Worm (Caenorhabditis elegans): ENCODE measurements around the gene F08H9.2.

The F08H9.2 gene

DNA sequence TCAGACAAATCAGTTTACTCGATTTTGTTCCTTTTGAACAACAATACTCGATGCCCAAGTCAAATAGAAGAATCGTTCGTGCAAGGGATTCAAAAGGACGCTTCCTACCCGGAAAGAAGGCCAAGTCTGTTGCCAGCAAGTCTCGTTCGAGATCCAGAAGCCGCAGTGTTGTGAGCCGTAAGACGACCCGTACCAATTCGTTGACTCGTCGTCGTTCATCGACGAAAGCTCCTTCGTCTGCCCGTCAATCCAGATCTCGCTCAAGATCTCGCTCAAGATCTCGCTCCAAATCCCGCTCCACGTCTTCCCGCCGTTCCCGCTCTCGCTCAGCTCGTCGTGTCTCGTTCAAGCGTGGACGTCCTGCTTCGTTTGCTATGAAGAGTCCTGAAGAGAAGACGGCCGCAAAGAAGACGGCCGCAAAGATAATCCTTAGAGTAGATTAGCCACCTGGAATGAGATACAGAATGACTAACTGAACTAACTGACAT lies at the start of gene F08H9.2:
Gene F08H9.2 (plus strand): TSS at position 51 of the 488 bp plus-strand sequence.
- TF ChIP-seq lin-39 (tag; optimal IDR thresholded peaks at IDR 0.05) (no peak), pax-3 (tag; optimal IDR thresholded peaks at IDR 0.05) (no peak), rnt-1 (tag; optimal IDR thresholded peaks at IDR 0.05) (no peak), nhr-237 (tag; optimal IDR thresholded peaks at IDR 0.05) (no peak), egl-27 (tag; optimal IDR thresholded peaks at IDR 0.05) (no peak), tbx-2 (tag; optimal IDR thresholded peaks at IDR 0.05) (no peak), efl-3 (GFP tag; optimal IDR thresholded peaks at IDR 0.05) (no peak), alr-1 (tag; optimal IDR thresholded peaks at IDR 0.05; ENCODE audit: borderline replicate concordance) (no peak), nhr-90 (tag; optimal IDR thresholded peaks at IDR 0.05; ENCODE audit: poor library complexity) (no peak)

DNA sequence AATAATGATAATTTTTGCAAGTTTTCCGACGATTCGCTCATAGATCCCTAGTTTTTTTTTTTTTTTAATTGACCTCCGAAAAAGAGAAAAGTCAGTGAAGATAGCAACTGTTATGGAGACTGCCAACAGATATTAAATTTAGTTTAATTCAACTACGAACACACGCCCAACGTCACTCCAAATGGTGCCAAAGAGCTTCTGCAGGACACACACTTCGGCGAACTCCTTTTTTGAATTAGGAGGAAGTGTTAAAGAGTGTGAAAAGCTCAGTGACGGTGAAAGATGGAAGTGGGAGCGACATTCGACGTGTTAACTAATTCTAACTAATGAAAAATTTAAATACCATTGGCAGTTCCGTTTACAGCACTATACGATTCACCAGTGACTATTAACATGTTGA lies 48.5 kb upstream of the F08H9.2 start:
- TF ChIP-seq dsc-1 (tag; optimal IDR thresholded peaks at IDR 0.05) (no peak), efl-3 (GFP tag; optimal IDR thresholded peaks at IDR 0.05) (no peak), egl-27 (tag; optimal IDR thresholded peaks at IDR 0.05) (no peak), efl-1 (optimal IDR thresholded peaks at IDR 0.05) (no peak), efl-1 (GFP tag; optimal IDR thresholded peaks at IDR 0.05 in 1 of 2) (peak in 1 of 2 experiments; percentile 84), fkh-8 (tag; optimal IDR thresholded peaks at IDR 0.05) (no peak), nhr-71 (tag; optimal IDR thresholded peaks at IDR 0.05) (no peak)

DNA sequence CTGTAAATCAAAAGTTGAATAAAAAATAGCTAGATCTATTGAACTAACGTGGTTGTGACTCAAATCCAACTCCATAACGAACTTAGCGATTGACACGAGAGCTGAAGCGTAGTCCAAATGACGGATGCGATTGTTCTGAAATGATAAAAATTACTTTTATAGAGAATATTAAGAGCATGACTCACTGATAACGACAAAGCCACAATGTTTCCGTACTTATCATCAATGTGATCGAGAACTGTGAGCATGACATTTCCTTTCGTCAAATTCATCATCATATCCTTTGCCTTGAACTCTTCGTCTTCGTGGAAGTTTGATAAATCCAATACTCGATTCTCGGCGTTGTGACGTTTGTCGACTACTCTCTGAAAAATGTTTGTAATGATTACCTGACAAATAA lies 46.4 kb upstream of the F08H9.2 start:
- TF ChIP-seq efl-1 (optimal IDR thresholded peaks at IDR 0.05) (no peak), efl-1 (GFP tag; optimal IDR thresholded peaks at IDR 0.05 in 1 of 2) (peak in 1 of 2 experiments; percentile 41), fos-1 (tag; optimal IDR thresholded peaks at IDR 0.05) (no peak), pax-3 (tag; optimal IDR thresholded peaks at IDR 0.05) (peak; percentile 2), tlp-1 (tag; optimal IDR thresholded peaks at IDR 0.05) (no peak), jun-1 (tag; optimal IDR thresholded peaks at IDR 0.05) (peak; percentile 63), elt-2 (tag; optimal IDR thresholded peaks at IDR 0.05) (peak; percentile 60)

DNA sequence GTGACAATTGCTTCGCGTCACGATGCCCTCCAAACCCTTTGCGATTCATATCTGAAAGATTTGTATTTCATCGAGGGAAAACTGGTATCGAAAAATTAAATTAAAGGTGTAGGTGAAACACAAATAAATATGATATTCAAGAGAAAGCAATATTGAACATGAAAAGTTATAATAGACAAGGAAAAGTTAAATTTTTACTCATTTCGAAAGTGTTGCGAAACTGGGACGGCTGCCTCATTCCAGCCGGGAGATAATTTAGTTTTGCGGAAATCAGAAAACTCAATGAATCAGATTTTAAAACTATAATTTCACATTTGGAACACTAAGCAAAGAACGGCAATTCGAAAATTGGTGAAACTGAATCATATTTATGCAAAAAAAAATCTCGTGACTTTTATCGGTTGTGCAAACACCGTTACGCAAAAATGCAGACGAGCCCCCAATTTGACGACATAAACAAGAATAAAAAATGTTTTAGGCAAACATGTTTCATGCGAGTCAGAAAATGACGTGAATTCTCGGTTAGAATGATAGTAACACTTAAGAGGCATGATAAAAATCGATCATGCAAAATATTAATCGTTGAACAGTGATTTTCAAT lies 45.4 kb upstream of the F08H9.2 start, which contains the start of the genes nxf-1 and C15H11.11:
Gene nxf-1 (minus strand): TSS at position 51 of the 601 bp plus-strand sequence.
Gene C15H11.11 (plus strand): TSS at position 536 of the 601 bp plus-strand sequence.
- peak; percentile 1 for TF ChIP-seq sox-4 (tag; optimal IDR thresholded peaks at IDR 0.05)
- peak; percentile 76 for TF ChIP-seq xbp-1 (tag; optimal IDR thresholded peaks at IDR 0.05)
- TF ChIP-seq C34B4.2 (tag; optimal IDR thresholded peaks at IDR 0.05) = no peak
- TF ChIP-seq snpc-4 (tag; optimal IDR thresholded peaks at IDR 0.05) = peak; percentile 62
- TF ChIP-seq fkh-10 (GFP tag; optimal IDR thresholded peaks at IDR 0.05) = peak; percentile 33
- peak; percentile 64 for TF ChIP-seq lin-13 (GFP tag; optimal IDR thresholded peaks at IDR 0.05)
- no peak for TF ChIP-seq hlh-4 (tag; optimal IDR thresholded peaks at IDR 0.05)
- no peak for TF ChIP-seq pag-3 (tag; optimal IDR thresholded peaks at IDR 0.05; ENCODE audit: borderline replicate concordance, insufficient read depth)
- peak; percentile 11 for TF ChIP-seq fos-1 (tag; optimal IDR thresholded peaks at IDR 0.05)
- no peak for TF ChIP-seq alr-1 (tag; optimal IDR thresholded peaks at IDR 0.05; ENCODE audit: borderline replicate concordance)
- TF ChIP-seq blmp-1 (tag; optimal IDR thresholded peaks at IDR 0.05) = peak; percentile 60
- TF ChIP-seq ceh-8 (GFP tag; optimal IDR thresholded peaks at IDR 0.05) = peak; percentile 0
- TF ChIP-seq dpl-1 (GFP tag; optimal IDR thresholded peaks at IDR 0.05) = peak; percentile 59 to 78 (median 77)
- no peak for TF ChIP-seq Y116A8C.19 (tag; optimal IDR thresholded peaks at IDR 0.05; ENCODE audit: borderline replicate concordance)
- no peak for TF ChIP-seq pqm-1 (tag; optimal IDR thresholded peaks at IDR 0.05)
- no peak for TF ChIP-seq nhr-12 (tag; optimal IDR thresholded peaks at IDR 0.05)
- no peak for TF ChIP-seq fkh-4 (tag; optimal IDR thresholded peaks at IDR 0.05; ENCODE audit: borderline replicate concordance)
- peak in 2 of 6 experiments; percentile 32 to 51 for TF ChIP-seq elt-3 (tag; optimal IDR thresholded peaks at IDR 0.05)
- peak; percentile 24 for TF ChIP-seq fkh-8 (tag; optimal IDR thresholded peaks at IDR 0.05)
- peak; percentile 68 for TF ChIP-seq zip-4 (GFP tag; optimal IDR thresholded peaks at IDR 0.05)
- peak; percentile 89 for TF ChIP-seq mep-1 (tag; optimal IDR thresholded peaks at IDR 0.05)
- no peak for TF ChIP-seq mab-9 (GFP tag; IDR thresholded peaks at IDR 0.05)
- TF ChIP-seq nhr-47 (tag; optimal IDR thresholded peaks at IDR 0.05) = peak; percentile 85
- TF ChIP-seq snu-23 (GFP tag; optimal IDR thresholded peaks at IDR 0.05) = peak; percentile 85
- peak; percentile 72 for TF ChIP-seq unc-86 (tag; optimal IDR thresholded peaks at IDR 0.05)
- peak; percentile 83 for TF ChIP-seq nhr-20 (tag; optimal IDR thresholded peaks at IDR 0.05)
- TF ChIP-seq irx-1 (tag; optimal IDR thresholded peaks at IDR 0.05) = peak; percentile 49
- no peak for TF ChIP-seq aly-2 (tag; optimal IDR thresholded peaks at IDR 0.05)
- no peak for TF ChIP-seq C04F5.9 (tag; optimal IDR thresholded peaks at IDR 0.05)
- peak; percentile 88 for TF ChIP-seq nhr-71 (tag; optimal IDR thresholded peaks at IDR 0.05)
- no peak for TF ChIP-seq nhr-84 (tag; optimal IDR thresholded peaks at IDR 0.05)

All from whole organism, L1 larva.